Worm (Caenorhabditis elegans) whole organism, L1 larva: Measurements from ENCODE around the gene C42D8.9.

Experiments
- C04F5.9 ChIP-seq: sonication (generic microtip); optimal IDR thresholded peaks from 2 replicates; lab custom pipeline; 2016; ENCODE audit warnings: missing genetic modification characterization, missing compliant biosample characterization
- C16A3.4 ChIP-seq: fragments of 150-350 bp; optimal IDR thresholded peaks from 2 replicates; lab custom pipeline; 2014; ENCODE audit warnings: missing biosample characterization, missing genetic modification characterization
- C34B4.2 ChIP-seq: sonication (generic microtip); optimal IDR thresholded peaks from 2 replicates; lab custom pipeline; 2017; ENCODE audit warnings: mild to moderate bottlenecking, missing genetic modification characterization, missing compliant biosample characterization
- aha-1 ChIP-seq: fragments of 150-350 bp; optimal IDR thresholded peaks from 2 replicates; lab custom pipeline; 2014; ENCODE audit warnings: missing biosample characterization, missing genetic modification characterization
- aly-2 ChIP-seq: fragments of 150-350 bp; optimal IDR thresholded peaks from 2 replicates; lab custom pipeline; 2014; ENCODE audit warnings: missing biosample characterization, missing genetic modification characterization
- ama-1 ChIP-seq: fragments of 150-350 bp; optimal IDR thresholded peaks from 2 replicates; lab custom pipeline; 2014
- ceh-8 ChIP-seq: fragments of 200-800 bp; sonication (Bioruptor generic); optimal IDR thresholded peaks from 2 replicates; lab custom pipeline; 2018; ENCODE audit warnings: mild to moderate bottlenecking, missing genetic modification characterization, moderate library complexity, missing compliant biosample characterization
- ceh-88 ChIP-seq: fragments of 200-800 bp; sonication (Bioruptor generic); IDR thresholded peaks from 2 replicates; pipeline ENCODE4 v1.3.6; 2022; ENCODE audit warnings: missing genetic modification characterization, missing compliant biosample characterization
- dpl-1 ChIP-seq, 3 experiments: fragments of 150-350 bp in 2 of 3; sonication (generic microtip) in 1 of 3; optimal IDR thresholded peaks; 2 replicates each; lab custom pipeline; 2014 to 2017; ENCODE audit warnings: missing biosample characterization in 3 of 3, missing genetic modification characterization in 3 of 3, missing genetic modification reagents in 3 of 3
- efl-1 ChIP-seq, 4 experiments: fragments of 150-350 bp; optimal IDR thresholded peaks in 3 of 4; peaks in 1 of 4; 1 replicate in 1 of 4; 2 replicates in 3 of 4; lab custom pipeline; 2014; ENCODE audit warnings: missing biosample characterization in 2 of 4, missing genetic modification characterization in 2 of 4, missing genetic modification reagents in 2 of 4
- efl-3 ChIP-seq: fragments of 200-800 bp; sonication (Bioruptor generic); optimal IDR thresholded peaks from 2 replicates; lab custom pipeline; 2018; ENCODE audit warnings: mild to moderate bottlenecking, missing genetic modification characterization, missing compliant biosample characterization
- egl-13 ChIP-seq: sonication (generic microtip); optimal IDR thresholded peaks from 2 replicates; lab custom pipeline; 2016; ENCODE audit warnings: missing genotype, missing genetic modification reagents, missing genetic modification characterization, missing compliant biosample characterization
- elt-2 ChIP-seq: sonication (generic microtip); optimal IDR thresholded peaks from 2 replicates; lab custom pipeline; 2016; ENCODE audit warnings: missing genetic modification characterization, mild to moderate bottlenecking, inconsistent platforms, missing compliant biosample characterization, missing genetic modification reagents
- ets-5 ChIP-seq: fragments of 200-800 bp; sonication (Bioruptor generic); IDR thresholded peaks from 2 replicates; pipeline ENCODE4 v1.3.6; 2022; ENCODE audit warnings: missing genetic modification characterization, missing compliant biosample characterization
- fkh-10 ChIP-seq: sonication (generic microtip); optimal IDR thresholded peaks from 2 replicates; lab custom pipeline; 2017; ENCODE audit warnings: missing biosample characterization, missing genetic modification reagents, missing genetic modification characterization
- fkh-8 ChIP-seq: sonication (generic microtip); optimal IDR thresholded peaks from 2 replicates; lab custom pipeline; 2016; ENCODE audit warnings: mild to moderate bottlenecking, missing genetic modification characterization, missing compliant biosample characterization
- hpl-2 ChIP-seq: fragments of 150-350 bp; optimal IDR thresholded peaks from 2 replicates; lab custom pipeline; 2014; ENCODE audit warnings: missing biosample characterization, missing genetic modification reagents, missing genetic modification characterization
- jun-1 ChIP-seq: fragments of 150-350 bp; optimal IDR thresholded peaks from 2 replicates; lab custom pipeline; 2014; ENCODE audit warnings: missing biosample characterization, missing genetic modification reagents, missing genetic modification characterization
- lin-13 ChIP-seq: fragments of 150-350 bp; optimal IDR thresholded peaks from 2 replicates; lab custom pipeline; 2014; ENCODE audit warnings: missing biosample characterization, missing genetic modification reagents, missing genetic modification characterization
- lin-14 ChIP-seq: fragments of 200-800 bp; sonication (Bioruptor generic); optimal IDR thresholded peaks from 2 replicates; lab custom pipeline; 2018; ENCODE audit warnings: mild to moderate bottlenecking, missing genetic modification characterization, moderate library complexity, missing compliant biosample characterization
- lin-15B ChIP-seq: fragments of 150-350 bp; sonication (generic microtip); optimal IDR thresholded peaks from 3 replicates; lab custom pipeline; 2014; ENCODE audit warnings: missing biosample characterization, missing genetic modification characterization
- lin-35 ChIP-seq, 2 experiments: fragments of 150-350 bp; optimal IDR thresholded peaks; 2 replicates each; lab custom pipeline; 2014; ENCODE audit warnings: missing biosample characterization in 2 of 2, missing genetic modification characterization in 2 of 2, missing genetic modification reagents in 2 of 2
- lir-3 ChIP-seq: sonication (generic microtip); optimal IDR thresholded peaks from 2 replicates; lab custom pipeline; 2016; ENCODE audit warnings: mild to moderate bottlenecking, missing genetic modification characterization, moderate library complexity, missing compliant biosample characterization; ENCODE audit not compliant: poor library complexity
- lsy-2 ChIP-seq, 2 experiments: fragments of 150-350 bp; optimal IDR thresholded peaks; 2 replicates each; lab custom pipeline; 2014; ENCODE audit warnings: missing biosample characterization in 2 of 2, missing genetic modification characterization in 2 of 2
- mab-9 ChIP-seq: fragments of 200-800 bp; sonication (Bioruptor generic); IDR thresholded peaks from 2 replicates; pipeline ENCODE4 v1.3.6; 2022; ENCODE audit warnings: missing genetic modification reagents, missing genetic modification characterization, missing compliant biosample characterization
- mep-1 ChIP-seq: fragments of 150-350 bp; optimal IDR thresholded peaks from 2 replicates; lab custom pipeline; 2014; ENCODE audit warnings: missing biosample characterization, missing genetic modification characterization
- nhr-12 ChIP-seq: sonication (generic microtip); optimal IDR thresholded peaks from 2 replicates; lab custom pipeline; 2017; ENCODE audit warnings: missing biosample characterization, missing genetic modification characterization
- nhr-19 ChIP-seq: fragments of 200-800 bp; sonication (Bioruptor generic); conservative IDR thresholded peaks from 2 replicates; pipeline ENCODE4 v1.3.6; 2022; ENCODE audit warnings: missing genetic modification characterization, missing compliant biosample characterization
- nhr-20 ChIP-seq: sonication (generic microtip); optimal IDR thresholded peaks from 2 replicates; lab custom pipeline; 2016; ENCODE audit warnings: mild to moderate bottlenecking, missing genetic modification characterization, missing compliant biosample characterization
- nhr-47 ChIP-seq: sonication (generic microtip); optimal IDR thresholded peaks from 2 replicates; lab custom pipeline; 2016; ENCODE audit warnings: mild to moderate bottlenecking, missing genetic modification characterization, moderate library complexity, missing compliant biosample characterization
- nhr-85 ChIP-seq: sonication (generic microtip); peaks from one replicate; lab custom pipeline; 2016; ENCODE audit warnings: missing genetic modification characterization, inconsistent platforms, missing compliant biosample characterization
- nhr-90 ChIP-seq: sonication (generic microtip); optimal IDR thresholded peaks from 2 replicates; lab custom pipeline; 2016; ENCODE audit warnings: mild to moderate bottlenecking, missing genetic modification characterization, missing compliant biosample characterization; ENCODE audit not compliant: poor library complexity
- rnt-1 ChIP-seq: sonication (generic microtip); optimal IDR thresholded peaks from 2 replicates; lab custom pipeline; 2016; ENCODE audit warnings: mild to moderate bottlenecking, missing genetic modification characterization, moderate library complexity, missing compliant biosample characterization
- snpc-4 ChIP-seq: fragments of 150-350 bp; optimal IDR thresholded peaks from 2 replicates; lab custom pipeline; 2014; ENCODE audit warnings: missing biosample characterization, missing genetic modification characterization
- snu-23 ChIP-seq: sonication (generic microtip); optimal IDR thresholded peaks from 2 replicates; lab custom pipeline; 2016; ENCODE audit warnings: missing genetic modification characterization, missing compliant biosample characterization
- sox-4 ChIP-seq: sonication (generic microtip); optimal IDR thresholded peaks from 2 replicates; lab custom pipeline; 2016; ENCODE audit warnings: missing genetic modification characterization, missing compliant biosample characterization
- sptf-1 ChIP-seq: fragments of 150-350 bp; optimal IDR thresholded peaks from 2 replicates; lab custom pipeline; 2014; ENCODE audit warnings: missing biosample characterization, missing genetic modification characterization
- swsn-7 ChIP-seq: sonication (generic microtip); optimal IDR thresholded peaks from 2 replicates; lab custom pipeline; 2016; ENCODE audit warnings: missing genetic modification characterization, missing compliant biosample characterization
- tbx-2 ChIP-seq: sonication (generic microtip); optimal IDR thresholded peaks from 2 replicates; lab custom pipeline; 2016; ENCODE audit warnings: missing genetic modification characterization, missing compliant biosample characterization
- tlp-1 ChIP-seq: fragments of 150-350 bp; optimal IDR thresholded peaks from 2 replicates; lab custom pipeline; 2014; ENCODE audit warnings: missing biosample characterization, missing genetic modification characterization
- unc-30 ChIP-seq: sonication (generic microtip); optimal IDR thresholded peaks from 2 replicates; lab custom pipeline; 2017; ENCODE audit warnings: missing biosample characterization, missing genetic modification characterization
- unc-86 ChIP-seq: sonication (generic microtip); optimal IDR thresholded peaks from 2 replicates; lab custom pipeline; 2016; ENCODE audit warnings: missing genetic modification characterization, missing compliant biosample characterization
- unc-98 ChIP-seq: fragments of 200-800 bp; sonication (Bioruptor generic); IDR thresholded peaks from 2 replicates; pipeline ENCODE4 v1.3.6; 2022; ENCODE audit warnings: missing genetic modification characterization, missing compliant biosample characterization
- vab-15 ChIP-seq: sonication (generic microtip); optimal IDR thresholded peaks from 2 replicates; lab custom pipeline; 2017; ENCODE audit warnings: missing genotype, mild to moderate bottlenecking, missing genetic modification characterization, missing compliant biosample characterization
- xbp-1 ChIP-seq: sonication (generic microtip); optimal IDR thresholded peaks from 2 replicates; lab custom pipeline; 2016; ENCODE audit warnings: missing genetic modification characterization, missing compliant biosample characterization
- ztf-11 ChIP-seq, 2 experiments: sonication (generic microtip); optimal IDR thresholded peaks; 2 replicates each; lab custom pipeline; 2016 to 2017; ENCODE audit warnings: missing genetic modification characterization in 2 of 2, missing biosample characterization in 1 of 2, missing compliant biosample characterization in 1 of 2

The C42D8.9 gene

DNA sequence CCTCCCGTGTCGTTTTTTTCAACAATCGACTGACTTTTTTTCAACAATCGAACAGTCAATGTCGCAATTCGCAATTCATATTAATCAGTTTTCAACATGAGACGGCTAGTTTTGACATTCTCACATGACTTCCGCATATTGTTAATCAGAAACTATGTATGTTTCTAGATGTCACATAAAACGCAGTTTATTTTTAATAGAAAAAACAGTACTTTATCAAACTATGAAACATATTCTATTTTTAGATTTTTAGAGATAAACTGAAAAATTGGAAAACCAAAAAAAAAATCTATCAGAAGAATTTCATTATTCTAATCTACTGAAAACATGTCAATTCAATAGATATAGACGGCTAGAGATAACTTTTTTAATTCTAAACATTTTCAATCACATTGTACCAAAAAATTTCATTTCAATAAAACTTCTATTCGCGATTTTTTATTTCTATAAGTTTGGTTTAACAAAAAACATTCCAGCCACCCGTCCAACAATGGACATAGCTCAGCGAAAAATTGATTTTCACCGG is 19.4 kb downstream of the C42D8.9 start, which contains the start of gene pnk-4:
TSS of gene pnk-4 (plus strand) at position 476 of the 526 bp plus-strand sequence.
- TF ChIP-seq snu-23 (GFP tag; lab: Kevin White, UChicago), result no peak
- TF ChIP-seq aly-2 (tag; lab: Kevin White, UChicago), result no peak
- no peak for TF ChIP-seq ets-5 (GFP tag; lab: Robert Waterston, UW)
- TF ChIP-seq lin-35 (GFP tag; optimal IDR thresholded peaks at IDR 0.05; lab: Kevin White, UChicago), result peak in 1 of 2 experiments; percentile 15

DNA sequence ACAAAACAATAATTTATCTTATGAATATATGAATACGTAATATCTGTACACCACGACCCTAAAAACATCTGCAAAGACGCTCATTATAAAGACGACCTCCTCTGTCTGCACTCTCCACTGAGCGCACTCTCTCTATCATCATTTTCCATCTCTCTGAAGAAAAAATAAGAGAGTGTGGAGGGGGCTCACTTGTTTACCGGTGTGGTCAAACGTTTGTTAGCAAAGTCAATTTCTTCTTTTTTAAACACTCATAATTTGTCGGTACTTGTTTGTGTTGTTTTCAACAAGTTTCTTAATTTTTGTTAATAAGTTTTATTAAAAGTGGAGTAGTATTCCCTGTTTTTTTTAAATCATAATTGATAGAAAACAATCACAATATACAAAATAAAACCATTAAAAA is 20.6 kb downstream of the C42D8.9 start:
- TF ChIP-seq rnt-1 (tag; lab: Kevin White, UChicago) (peak; percentile 6), tlp-1 (tag; lab: Kevin White, UChicago) (no peak), unc-98 (no peak), lin-35 (GFP tag; optimal IDR thresholded peaks at IDR 0.05; lab: Kevin White, UChicago) (peak in 1 of 2 experiments; percentile 4), mab-9 (GFP tag; lab: Robert Waterston, UW) (no peak), lsy-2 (tag; optimal IDR thresholded peaks at IDR 0.05; lab: Kevin White, UChicago) (peak in 1 of 2 experiments; percentile 21), swsn-7 (peak; percentile 12), lin-14 (GFP tag; lab: Kevin White, UChicago) (peak; percentile 49), nhr-47 (tag; lab: Kevin White, UChicago) (no peak)

DNA sequence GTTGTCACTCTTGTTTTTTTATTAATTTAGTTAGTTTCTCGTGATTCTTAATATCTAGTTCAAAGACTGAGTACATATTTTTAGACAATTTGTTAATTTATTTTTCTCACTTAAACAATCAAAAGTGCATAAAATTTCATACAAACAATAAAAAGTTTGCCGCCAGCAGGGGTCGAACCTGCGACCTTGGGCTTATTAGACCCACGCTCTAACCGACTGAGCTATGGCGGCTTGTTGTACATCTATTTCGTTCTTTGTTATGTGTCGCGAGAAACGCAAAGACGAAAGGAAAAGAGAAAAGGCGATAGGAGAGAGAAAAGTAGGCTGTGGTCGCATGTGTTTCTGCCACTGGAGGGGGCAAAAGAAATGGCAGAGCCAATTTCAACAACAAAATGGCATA is 21.4 kb downstream of the C42D8.9 start:
- TF ChIP-seq nhr-47 (tag; lab: Kevin White, UChicago) (peak; percentile 89), swsn-7 (peak; percentile 82), fkh-10 (GFP tag; lab: Kevin White, UChicago) (peak; percentile 81), lin-15B (tag; lab: Kevin White, UChicago) (no peak), nhr-20 (tag; lab: Kevin White, UChicago) (peak; percentile 84), aha-1 (no peak), nhr-19 (GFP tag; lab: Robert Waterston, UW) (peak; percentile 77), lsy-2 (tag; optimal IDR thresholded peaks at IDR 0.05; lab: Kevin White, UChicago) (peak; percentile 67 to 80), fkh-8 (tag; lab: Kevin White, UChicago) (peak; percentile 89), egl-13 (tag; lab: Kevin White, UChicago) (peak; percentile 76), tbx-2 (peak; percentile 78), nhr-90 (tag; lab: Kevin White, UChicago) (peak; percentile 70), C04F5.9 (tag; lab: Kevin White, UChicago) (peak; percentile 25), efl-3 (GFP tag; lab: Kevin White, UChicago) (no peak), hpl-2 (GFP tag; lab: Kevin White, UChicago) (no peak), lir-3 (peak; percentile 44), ztf-11 (tag; optimal IDR thresholded peaks at IDR 0.05; lab: Kevin White, UChicago) (peak in 1 of 2 experiments; percentile 64), unc-98 (0 out of 2 replicates have a peak, but pooled peaks have one; percentile 6), vab-15 (tag; lab: Kevin White, UChicago) (peak; percentile 65), ama-1 (lab: Kevin White, UChicago) (no peak), lin-13 (GFP tag; lab: Kevin White, UChicago) (peak; percentile 41), snu-23 (GFP tag; lab: Kevin White, UChicago) (peak; percentile 89), efl-1 (optimal IDR thresholded peaks at IDR 0.05; lab: Kevin White, UChicago) (peak; percentile 25 to 42), efl-1 (GFP tag; optimal IDR thresholded peaks at IDR 0.05 in 1 of 2; lab: Kevin White, UChicago) (no peak), ceh-88 (no peak), C34B4.2 (tag; lab: Kevin White, UChicago) (no peak), unc-86 (tag; lab: Kevin White, UChicago) (peak; percentile 57), nhr-85 (peak; percentile 80), rnt-1 (tag; lab: Kevin White, UChicago) (peak; percentile 77), mep-1 (tag; lab: Kevin White, UChicago) (peak; percentile 80), C16A3.4 (tag; lab: Kevin White, UChicago) (peak; percentile 85), jun-1 (tag; lab: Kevin White, UChicago) (peak; percentile 84), sptf-1 (tag; lab: Kevin White, UChicago) (no peak), unc-30 (tag; lab: Kevin White, UChicago) (no peak), elt-2 (tag; lab: Kevin White, UChicago) (peak; percentile 59), xbp-1 (tag; lab: Kevin White, UChicago) (peak; percentile 81), ceh-8 (GFP tag; lab: Kevin White, UChicago) (peak; percentile 77), sox-4 (peak; percentile 32), dpl-1 (GFP tag; optimal IDR thresholded peaks at IDR 0.05; lab: Kevin White, UChicago) (peak in 2 of 3 experiments; percentile 18 to 30), nhr-12 (tag; lab: Kevin White, UChicago) (no peak), snpc-4 (peak; percentile 22)
